Worm (Caenorhabditis elegans) whole organism, L4 larva: ENCODE measurements around the gene dve-1.

ENCODE experiments used
- R02D3.7 ChIP-seq: fragments of 150-350 bp; sonication (generic microtip); optimal IDR thresholded peaks from 3 replicates; lab custom pipeline; 2014; ENCODE audit warnings: missing biosample characterization, missing genetic modification characterization
- T20F7.1 ChIP-seq: fragments of 200-800 bp; sonication (Bioruptor generic); optimal IDR thresholded peaks from 2 replicates; lab custom pipeline; 2018; ENCODE audit warnings: mild to moderate bottlenecking, missing genetic modification characterization, missing compliant biosample characterization
- Y48G9A.11 ChIP-seq: fragments of 200-800 bp; sonication (Bioruptor generic); IDR thresholded peaks from 2 replicates; pipeline ENCODE4 v1.3.6; 2022; ENCODE audit warnings: missing genetic modification reagents, missing genetic modification characterization, missing compliant biosample characterization
- ZK337.2 ChIP-seq: fragments of 200-800 bp; sonication (Bioruptor generic); IDR thresholded peaks from 2 replicates; pipeline ENCODE4 v1.3.6; 2022; ENCODE audit warnings: missing genetic modification reagents, missing genetic modification characterization, missing compliant biosample characterization
- aha-1 ChIP-seq: fragments of 150-350 bp; peaks from one replicate; lab custom pipeline; 2014; ENCODE audit warnings: missing biosample characterization, missing genetic modification characterization
- aly-2 ChIP-seq: sonication (generic microtip); optimal IDR thresholded peaks from 2 replicates; lab custom pipeline; 2018; ENCODE audit warnings: missing biosample characterization, missing genetic modification characterization
- ama-1 ChIP-seq: fragments of 150-350 bp; optimal IDR thresholded peaks from 2 replicates; lab custom pipeline; 2014; ENCODE audit warnings: inconsistent platforms, mixed read lengths
- ceh-32 ChIP-seq: sonication (generic microtip); optimal IDR thresholded peaks from 2 replicates; lab custom pipeline; 2016; ENCODE audit warnings: mild to moderate bottlenecking, missing genetic modification characterization, missing compliant biosample characterization; ENCODE audit not compliant: poor library complexity
- ceh-44 ChIP-seq: fragments of 200-800 bp; sonication (Bioruptor generic); IDR thresholded peaks from 2 replicates; pipeline ENCODE4 v1.3.6; 2022; ENCODE audit warnings: missing genetic modification reagents, missing genetic modification characterization, missing compliant biosample characterization
- ceh-62 ChIP-seq: sonication (generic microtip); optimal IDR thresholded peaks from 2 replicates; lab custom pipeline; 2017; ENCODE audit warnings: missing biosample characterization, missing genetic modification characterization
- ceh-82 ChIP-seq: sonication (generic microtip); optimal IDR thresholded peaks from 2 replicates; lab custom pipeline; 2017; ENCODE audit warnings: missing biosample characterization, missing genetic modification characterization
- cey-2 ChIP-seq: sonication (generic microtip); optimal IDR thresholded peaks from 3 replicates; lab custom pipeline; 2017; ENCODE audit warnings: missing genetic modification characterization, mild to moderate bottlenecking, missing compliant biosample characterization, antibody characterized with exemption, borderline replicate concordance; ENCODE audit not compliant: insufficient read depth
- daf-12 ChIP-seq: fragments of 150-350 bp; optimal IDR thresholded peaks from 2 replicates; lab custom pipeline; 2014; ENCODE audit warnings: missing biosample characterization, missing genetic modification reagents, missing genetic modification characterization
- daf-16 ChIP-seq, 3 experiments: sonication (generic microtip); optimal IDR thresholded peaks; 2 replicates each; lab custom pipeline; 2016 to 2017; ENCODE audit warnings: missing genetic modification characterization in 3 of 3, missing genetic modification reagents in 3 of 3, mild to moderate bottlenecking in 2 of 3, missing compliant biosample characterization in 2 of 3, missing biosample characterization in 1 of 3, moderate library complexity in 1 of 3
- daf-19 ChIP-seq: fragments of 200-800 bp; sonication (Bioruptor generic); conservative IDR thresholded peaks from 2 replicates; pipeline ENCODE4 v1.3.6; 2022; ENCODE audit warnings: missing genetic modification characterization, missing compliant biosample characterization
- daf-8 ChIP-seq: fragments of 200-800 bp; sonication (Bioruptor generic); IDR thresholded peaks from 2 replicates; pipeline ENCODE4 v1.3.6; 2022; ENCODE audit warnings: missing genetic modification characterization, missing compliant biosample characterization
- dmd-6 ChIP-seq: fragments of 200-800 bp; sonication (Bioruptor generic); IDR thresholded peaks from 2 replicates; pipeline ENCODE4 v1.3.6; 2022; ENCODE audit warnings: missing genetic modification reagents, missing genetic modification characterization, missing compliant biosample characterization
- dpl-1 ChIP-seq: fragments of 150-350 bp; optimal IDR thresholded peaks from 2 replicates; lab custom pipeline; 2014; ENCODE audit warnings: missing biosample characterization, missing genetic modification reagents, missing genetic modification characterization
- dve-1 ChIP-seq: sonication (generic microtip); optimal IDR thresholded peaks from 2 replicates; lab custom pipeline; 2017; ENCODE audit warnings: antibody characterized with exemption, mild to moderate bottlenecking, missing genetic modification characterization, missing compliant biosample characterization; ENCODE audit not compliant: insufficient read depth
- egl-43 ChIP-seq: fragments of 200-800 bp; sonication (Bioruptor generic); IDR thresholded peaks from 2 replicates; pipeline ENCODE4 v1.3.6; 2022; ENCODE audit warnings: missing genetic modification reagents, missing genetic modification characterization, missing compliant biosample characterization
- fos-1 ChIP-seq: fragments of 150-350 bp; optimal IDR thresholded peaks from 2 replicates; lab custom pipeline; 2014; ENCODE audit warnings: missing biosample characterization, missing genetic modification characterization
- gei-8 ChIP-seq: fragments of 200-800 bp; sonication (Bioruptor generic); optimal IDR thresholded peaks from 2 replicates; lab custom pipeline; 2018; ENCODE audit warnings: mild to moderate bottlenecking, missing genetic modification characterization, missing compliant biosample characterization
- hif-1 ChIP-seq, 2 experiments: sonication (generic microtip); optimal IDR thresholded peaks; 2 replicates each; lab custom pipeline; 2016 to 2017; ENCODE audit warnings: missing compliant biosample characterization in 2 of 2, missing genetic modification characterization in 2 of 2, missing genetic modification reagents in 2 of 2, missing genotype in 2 of 2, mild to moderate bottlenecking in 1 of 2
- lim-7 ChIP-seq: fragments of 200-800 bp; sonication (Bioruptor generic); IDR thresholded peaks from 2 replicates; pipeline ENCODE4 v1.3.6; 2022; ENCODE audit warnings: missing genetic modification characterization, missing compliant biosample characterization
- lin-39 ChIP-seq: fragments of 150-350 bp; optimal IDR thresholded peaks from 2 replicates; lab custom pipeline; 2014; ENCODE audit warnings: missing biosample characterization, missing genetic modification reagents, missing genetic modification characterization
- lsy-2 ChIP-seq, 2 experiments: fragments of 150-350 bp in 1 of 2; sonication (generic microtip) in 1 of 2; optimal IDR thresholded peaks; 2 replicates each; lab custom pipeline; 2014 to 2017; ENCODE audit warnings: missing biosample characterization in 2 of 2, missing genetic modification characterization in 2 of 2
- mdt-29 ChIP-seq: fragments of 200-800 bp; sonication (Bioruptor generic); IDR thresholded peaks from 2 replicates; pipeline ENCODE4 v1.3.6; 2022; ENCODE audit warnings: missing genetic modification reagents, missing genetic modification characterization, missing compliant biosample characterization
- nhr-41 ChIP-seq: fragments of 200-800 bp; sonication (Bioruptor generic); IDR thresholded peaks from 2 replicates; pipeline ENCODE4 v1.3.6; 2022; ENCODE audit warnings: missing genetic modification reagents, missing genetic modification characterization, missing compliant biosample characterization
- nhr-42 ChIP-seq: fragments of 200-800 bp; sonication (Bioruptor generic); IDR thresholded peaks from 2 replicates; pipeline ENCODE4 v1.3.6; 2022; ENCODE audit warnings: missing genetic modification characterization, missing compliant biosample characterization
- nhr-48 ChIP-seq: sonication (generic microtip); optimal IDR thresholded peaks from 2 replicates; lab custom pipeline; 2016; ENCODE audit warnings: mild to moderate bottlenecking, missing genetic modification characterization, missing compliant biosample characterization
- nhr-76 ChIP-seq: fragments of 150-350 bp; optimal IDR thresholded peaks from 2 replicates; lab custom pipeline; 2014; ENCODE audit warnings: missing biosample characterization, missing genetic modification characterization
- rbr-2 ChIP-seq: sonication (generic microtip); optimal IDR thresholded peaks from 2 replicates; lab custom pipeline; 2016; ENCODE audit warnings: missing genotype, missing genetic modification characterization, missing compliant biosample characterization
- set-16 ChIP-seq: fragments of 200-800 bp; sonication (Bioruptor generic); IDR thresholded peaks from 2 replicates; pipeline ENCODE4 v1.3.6; 2022; ENCODE audit warnings: missing genetic modification reagents, missing genetic modification characterization, missing compliant biosample characterization
- spr-1 ChIP-seq: sonication (generic microtip); optimal IDR thresholded peaks from 2 replicates; lab custom pipeline; 2016; ENCODE audit warnings: mild to moderate bottlenecking, missing genetic modification characterization, missing compliant biosample characterization
- zag-1 ChIP-seq: fragments of 150-350 bp; optimal IDR thresholded peaks from 2 replicates; lab custom pipeline; 2014; ENCODE audit warnings: missing biosample characterization, missing genetic modification characterization
- zfp-2 ChIP-seq: sonication (generic microtip); optimal IDR thresholded peaks from 2 replicates; lab custom pipeline; 2016; ENCODE audit warnings: mild to moderate bottlenecking, missing genetic modification characterization, missing compliant biosample characterization
- zfp-3 ChIP-seq: fragments of 200-800 bp; sonication (Bioruptor generic); conservative IDR thresholded peaks from 2 replicates; pipeline ENCODE4 v1.3.6; 2022; ENCODE audit warnings: missing genetic modification reagents, missing genetic modification characterization, missing compliant biosample characterization
- zip-11 ChIP-seq: fragments of 200-800 bp; sonication (Bioruptor generic); IDR thresholded peaks from 2 replicates; pipeline ENCODE4 v1.3.6; 2022; ENCODE audit warnings: missing genetic modification characterization, missing compliant biosample characterization
- zip-2 ChIP-seq: fragments of 150-350 bp; optimal IDR thresholded peaks from 2 replicates; lab custom pipeline; 2014; ENCODE audit warnings: missing biosample characterization, missing genetic modification characterization

Gene dve-1

ce11 chrX:433029-433693 lies 451 bp downstream of the dve-1 start (continued):
- no peak for TF ChIP-seq ceh-62 (tag; lab: Kevin White, UChicago)
- no peak for TF ChIP-seq rbr-2 (tag; lab: Kevin White, UChicago)
- no peak for TF ChIP-seq ceh-32 (tag; lab: Kevin White, UChicago)
- TF ChIP-seq nhr-48 (tag; lab: Kevin White, UChicago), result no peak

- TF ChIP-seq zip-2 (tag; lab: Kevin White, UChicago) (no peak), fos-1 (tag; lab: Kevin White, UChicago) (no peak), set-16 (GFP tag; lab: Robert Waterston, UW) (peak; percentile 55), lim-7 (GFP tag; lab: Robert Waterston, UW) (0 out of 2 replicates have a peak, but pooled peaks have one; percentile 9), dpl-1 (no peak), ceh-82 (tag; lab: Kevin White, UChicago) (no peak), daf-16 (GFP tag; optimal IDR thresholded peaks at IDR 0.05; lab: Kevin White, UChicago) (no peak), daf-16 (tag; optimal IDR thresholded peaks at IDR 0.05; lab: Kevin White, UChicago) (no peak), hif-1 (tag; optimal IDR thresholded peaks at IDR 0.05; lab: Kevin White, UChicago) (no peak), ZK337.2 (GFP tag; lab: Robert Waterston, UW) (no peak), ama-1 (no peak), daf-8 (GFP tag; lab: Robert Waterston, UW) (no peak), zag-1 (no peak), gei-8 (no peak), dve-1 (tag; lab: Kevin White, UChicago) (no peak), zfp-3 (GFP tag; lab: Robert Waterston, UW) (no peak)
These were observed 2.0 kb downstream of the dve-1 start for ce11 chrX:431596-431995.

- TF ChIP-seq daf-19 (GFP tag; lab: Robert Waterston, UW) (no peak), nhr-41 (GFP tag; lab: Robert Waterston, UW) (no peak), nhr-76 (tag; lab: Kevin White, UChicago) (no peak), dpl-1 (no peak), Y48G9A.11 (GFP tag; lab: Robert Waterston, UW) (no peak), egl-43 (GFP tag; lab: Robert Waterston, UW) (no peak), ceh-44 (GFP tag; lab: Robert Waterston, UW) (no peak), spr-1 (tag; lab: Kevin White, UChicago) (no peak), nhr-42 (GFP tag; lab: Robert Waterston, UW) (no peak), dmd-6 (GFP tag; lab: Robert Waterston, UW) (no peak), zfp-3 (GFP tag; lab: Robert Waterston, UW) (no peak), mdt-29 (GFP tag; lab: Robert Waterston, UW) (no peak), zip-11 (GFP tag; lab: Robert Waterston, UW) (no peak), daf-12 (no peak), R02D3.7 (tag; lab: Kevin White, UChicago) (no peak), cey-2 (tag; lab: Kevin White, UChicago) (no peak), T20F7.1 (no peak)
These were observed 8.1 kb downstream of the dve-1 start, which contains the start of gene ZK1193.2 for ce11 chrX:425535-425934. Gene ZK1193.2 (minus strand): TSS chrX:425635.

- TF ChIP-seq aha-1 (tag; lab: Kevin White, UChicago) (peak; percentile 51), hif-1 (tag; optimal IDR thresholded peaks at IDR 0.05; lab: Kevin White, UChicago) (no peak), dmd-6 (GFP tag; lab: Robert Waterston, UW) (peak; percentile 60; the same call in 1 of the 2 replicates), zfp-2 (tag; lab: Kevin White, UChicago) (no peak), lin-39 (tag; lab: Kevin White, UChicago) (no peak), aly-2 (no peak), Y48G9A.11 (GFP tag; lab: Robert Waterston, UW) (no peak), lsy-2 (tag; optimal IDR thresholded peaks at IDR 0.05; lab: Kevin White, UChicago) (no peak)
- TF ChIP-seq, all 104 proteins: peak for 2
These were observed 9.9 kb downstream of the dve-1 start for ce11 chrX:423757-424156.
